Fruit fly (Drosophila melanogaster): ENCODE results near the gene par-6.

- TF ChIP-seq Dfd (GFP tag; optimal IDR thresholded peaks at IDR 0.05) (no peak), usp (GFP tag; optimal IDR thresholded peaks at IDR 0.05) (no peak), Myc (optimal IDR thresholded peaks at IDR 0.05) (no peak), brk (GFP tag; optimal IDR thresholded peaks at IDR 0.05) (no peak)
Measured at dm6 chrX:17741019-17741863, 38.1 kb downstream of the par-6 start.

Measured in whole organism, wandering third instar larva.